Fruit fly (Drosophila melanogaster) whole organism, embryonic: Measurements from ENCODE around the gene atl.

Experiments used
- Antp ChIP-seq: fragments of 200-800 bp; sonication (Bioruptor generic); optimal IDR thresholded peaks from 3 replicates; lab custom pipeline; 2016; ENCODE audit warnings: missing biosample characterization, missing genetic modification characterization
- B-H1 ChIP-seq: fragments of 200-800 bp; sonication (Bioruptor generic); IDR thresholded peaks from 3 replicates; pipeline ENCODE4 v1.3.6; 2022; ENCODE audit warnings: missing biosample characterization, missing genetic modification characterization
- CG10543 ChIP-seq: fragments of 200-800 bp; sonication (Bioruptor generic); optimal IDR thresholded peaks from 3 replicates; lab custom pipeline; 2017; ENCODE audit warnings: missing biosample characterization, mild to moderate bottlenecking, missing genetic modification characterization, moderate library complexity
- CG11695 ChIP-seq: fragments of 200-800 bp; sonication (Bioruptor generic); IDR thresholded peaks from 3 replicates; pipeline ENCODE4 v1.3.6; 2022; ENCODE audit warnings: missing biosample characterization, missing genetic modification characterization
- CG13894 ChIP-seq: fragments of 200-800 bp; sonication (Bioruptor generic); optimal IDR thresholded peaks from 3 replicates; lab custom pipeline; 2018; ENCODE audit warnings: missing biosample characterization, mild to moderate bottlenecking, missing genetic modification characterization, moderate library complexity
- CG1603 ChIP-seq: fragments of 200-800 bp; sonication (Bioruptor generic); optimal IDR thresholded peaks from 2 replicates; lab custom pipeline; 2019; ENCODE audit warnings: missing biosample characterization, mild to moderate bottlenecking, missing genetic modification characterization, moderate library complexity
- CG17829 ChIP-seq: fragments of 200-800 bp; optimal IDR thresholded peaks from 2 replicates; lab custom pipeline; 2019; ENCODE audit warnings: missing biosample characterization, mild to moderate bottlenecking, missing genetic modification characterization, moderate library complexity
- CG1792 ChIP-seq: fragments of 200-800 bp; sonication (Bioruptor generic); optimal IDR thresholded peaks from 2 replicates; lab custom pipeline; 2016; ENCODE audit warnings: missing biosample characterization, missing genetic modification characterization
- CG30403 ChIP-seq: fragments of 200-800 bp; sonication (Bioruptor generic); optimal IDR thresholded peaks from 3 replicates; lab custom pipeline; 2016; ENCODE audit warnings: missing biosample characterization, missing genetic modification characterization
- CG42726 ChIP-seq: fragments of 200-800 bp; sonication (Bioruptor generic); IDR thresholded peaks from 2 replicates; pipeline ENCODE4 v1.3.6; 2022; ENCODE audit warnings: missing biosample characterization, missing genetic modification characterization; ENCODE audit not compliant: partially characterized antibody
- CG6765 ChIP-seq: fragments of 200-800 bp; sonication (Bioruptor generic); optimal IDR thresholded peaks from 3 replicates; lab custom pipeline; 2017; ENCODE audit warnings: missing biosample characterization, mild to moderate bottlenecking, missing genetic modification characterization
- CG8388 ChIP-seq: fragments of 200-800 bp; sonication (Bioruptor generic); optimal IDR thresholded peaks from 2 replicates; lab custom pipeline; 2019; ENCODE audit warnings: missing biosample characterization, mild to moderate bottlenecking, missing genetic modification characterization, moderate library complexity
- CG8765 ChIP-seq: fragments of 200-800 bp; sonication (Bioruptor generic); IDR thresholded peaks from 2 replicates; pipeline ENCODE4 v1.3.6; 2022; ENCODE audit warnings: missing biosample characterization, missing genetic modification characterization
- CG9876 ChIP-seq: fragments of 200-800 bp; sonication (Bioruptor generic); optimal IDR thresholded peaks from 2 replicates; lab custom pipeline; 2016; ENCODE audit warnings: missing biosample characterization, missing genetic modification characterization
- CTCF ChIP-seq: fragments of 200-800 bp; sonication (Bioruptor generic); optimal IDR thresholded peaks from 2 replicates; lab custom pipeline; 2017; ENCODE audit warnings: missing biosample characterization, mild to moderate bottlenecking, missing genetic modification characterization, moderate library complexity
- D19A ChIP-seq: fragments of 200-800 bp; optimal IDR thresholded peaks from 3 replicates; lab custom pipeline; 2019; ENCODE audit warnings: missing biosample characterization, mild to moderate bottlenecking, missing genetic modification characterization, moderate library complexity
- Deaf1 ChIP-seq: fragments of 200-800 bp; optimal IDR thresholded peaks from 3 replicates; lab custom pipeline; 2019; ENCODE audit warnings: missing biosample characterization, mild to moderate bottlenecking, missing genetic modification characterization, moderate library complexity
- Dip3 ChIP-seq: fragments of 200-800 bp; sonication (Bioruptor generic); optimal IDR thresholded peaks from 3 replicates; lab custom pipeline; 2016; ENCODE audit warnings: missing biosample characterization, missing genetic modification characterization
- Elba2 ChIP-seq: fragments of 200-800 bp; sonication (Bioruptor generic); optimal IDR thresholded peaks from 3 replicates; lab custom pipeline; 2016; ENCODE audit warnings: missing biosample characterization, missing genetic modification characterization
- Hr39 ChIP-seq: fragments of >200 bp; optimal IDR thresholded peaks from 2 replicates; lab custom pipeline; 2017
- Hr78 ChIP-seq, 2 experiments: fragments of 200-800 bp in 1 of 2; fragments of >200 bp in 1 of 2; sonication (Bioruptor generic) in 1 of 2; optimal IDR thresholded peaks; 2 replicates each; lab custom pipeline; 2017 to 2019; ENCODE audit warnings: missing biosample characterization in 2 of 2, missing genetic modification characterization in 2 of 2, mild to moderate bottlenecking in 1 of 2, moderate library complexity in 1 of 2
- MESR4 ChIP-seq: fragments of 200-800 bp; sonication (Bioruptor generic); optimal IDR thresholded peaks from 2 replicates; lab custom pipeline; 2018; ENCODE audit warnings: missing biosample characterization, mild to moderate bottlenecking, missing genetic modification characterization, moderate library complexity
- NfI ChIP-seq: fragments of 200-800 bp; sonication (Bioruptor generic); optimal IDR thresholded peaks from 3 replicates; lab custom pipeline; 2018; ENCODE audit warnings: missing biosample characterization, mild to moderate bottlenecking, missing genetic modification characterization, moderate library complexity
- Pdp1 ChIP-seq, 2 experiments: fragments of 200-800 bp; sonication (Bioruptor generic); optimal IDR thresholded peaks; 3 replicates each; lab custom pipeline; 2016; ENCODE audit warnings: missing biosample characterization in 2 of 2, missing genetic modification characterization in 2 of 2, mild to moderate bottlenecking in 1 of 2, moderate library complexity in 1 of 2
- TFAM ChIP-seq: fragments of 200-800 bp; sonication (Bioruptor generic); optimal IDR thresholded peaks from 2 replicates; lab custom pipeline; 2017; ENCODE audit warnings: missing biosample characterization, missing genetic modification characterization, inconsistent platforms
- Taf1 ChIP-seq: fragments of 200-800 bp; sonication (Bioruptor generic); IDR thresholded peaks from 2 replicates; pipeline ENCODE4 v1.3.6; 2022; ENCODE audit warnings: missing biosample characterization, missing genetic modification characterization
- Trl ChIP-seq, 3 experiments: fragments of >200 bp in 2 of 3; fragments of 200-800 bp in 1 of 3; sonication (Bioruptor generic) in 1 of 3; optimal IDR thresholded peaks; 2 replicates in 1 of 3; 3 replicates in 2 of 3; lab custom pipeline; 2016 to 2017; ENCODE audit warnings: missing biosample characterization in 1 of 3, missing genetic modification characterization in 1 of 3
- Xbp1 ChIP-seq: fragments of 200-800 bp; sonication (Bioruptor generic); optimal IDR thresholded peaks from 3 replicates; lab custom pipeline; 2016; ENCODE audit warnings: missing biosample characterization, mild to moderate bottlenecking, missing genetic modification characterization
- abd-A ChIP-seq: fragments of 200-800 bp; sonication (Bioruptor generic); optimal IDR thresholded peaks from 3 replicates; lab custom pipeline; 2019; ENCODE audit warnings: missing biosample characterization, mild to moderate bottlenecking, missing genetic modification characterization, moderate library complexity
- ase ChIP-seq: fragments of 200-800 bp; sonication (Bioruptor generic); IDR thresholded peaks from 3 replicates; pipeline ENCODE4 v1.3.6; 2022; ENCODE audit warnings: missing biosample characterization, missing genetic modification characterization
- ash1 ChIP-seq: fragments of 200-800 bp; sonication (Bioruptor generic); optimal IDR thresholded peaks from 2 replicates; lab custom pipeline; 2018; ENCODE audit warnings: missing biosample characterization, mild to moderate bottlenecking, missing genetic modification characterization
- bbx ChIP-seq: fragments of 200-800 bp; sonication (Bioruptor generic); IDR thresholded peaks from 2 replicates; pipeline ENCODE4 v1.3.6; 2022; ENCODE audit warnings: missing biosample characterization, missing genetic modification characterization; ENCODE audit not compliant: partially characterized antibody
- cas ChIP-seq: fragments of 200-800 bp; sonication (Bioruptor generic); IDR thresholded peaks from 2 replicates; pipeline ENCODE4 v1.3.6; 2022; ENCODE audit warnings: missing biosample characterization, missing genetic modification characterization
- chinmo ChIP-seq: fragments of 200-800 bp; sonication (Bioruptor generic); IDR thresholded peaks from 4 replicates; pipeline ENCODE4 v1.3.6; 2022; ENCODE audit warnings: missing biosample characterization, missing genetic modification characterization; ENCODE audit not compliant: partially characterized antibody
- chm ChIP-seq: fragments of 200-800 bp; sonication (Bioruptor generic); IDR thresholded peaks from 2 replicates; pipeline ENCODE4 v1.3.6; 2022; ENCODE audit warnings: missing biosample characterization, missing genetic modification characterization
- ci ChIP-seq: fragments of 200-800 bp; sonication (Bioruptor generic); IDR thresholded peaks from 3 replicates; pipeline ENCODE4 v1.3.6; 2022; ENCODE audit warnings: missing biosample characterization, missing genetic modification characterization
- corto ChIP-seq: fragments of 200-800 bp; sonication (Bioruptor generic); optimal IDR thresholded peaks from 2 replicates; lab custom pipeline; 2016; ENCODE audit warnings: missing biosample characterization, mild to moderate bottlenecking, missing genetic modification characterization, moderate library complexity
- inv ChIP-seq: fragments of 200-800 bp; sonication (Bioruptor generic); IDR thresholded peaks from 2 replicates; pipeline ENCODE4 v1.3.6; 2022; ENCODE audit warnings: missing biosample characterization, missing genetic modification characterization; ENCODE audit not compliant: partially characterized antibody
- kni ChIP-seq: fragments of 200-800 bp; sonication (Bioruptor generic); optimal IDR thresholded peaks from 3 replicates; lab custom pipeline; 2017; ENCODE audit warnings: mild to moderate bottlenecking, missing biosample characterization, missing genetic modification reagents, missing genetic modification characterization
- nerfin-1 ChIP-seq: fragments of 200-800 bp; sonication (Bioruptor generic); optimal IDR thresholded peaks from 3 replicates; lab custom pipeline; 2019; ENCODE audit warnings: missing biosample characterization, mild to moderate bottlenecking, missing genetic modification characterization, moderate library complexity
- pb ChIP-seq: fragments of 200-800 bp; sonication (Bioruptor generic); optimal IDR thresholded peaks from 3 replicates; lab custom pipeline; 2016; ENCODE audit warnings: missing biosample characterization, missing genetic modification characterization
- pho ChIP-seq: fragments of 200-800 bp; sonication (Bioruptor generic); optimal IDR thresholded peaks from 2 replicates; lab custom pipeline; 2016; ENCODE audit warnings: missing biosample characterization, missing genetic modification characterization
- row ChIP-seq: fragments of 200-800 bp; sonication (Bioruptor generic); IDR thresholded peaks from 3 replicates; pipeline ENCODE4 v1.3.6; 2022; ENCODE audit warnings: missing biosample characterization, missing genetic modification characterization
- run ChIP-seq: fragments of 200-800 bp; sonication (Bioruptor generic); optimal IDR thresholded peaks from 3 replicates; lab custom pipeline; 2018; ENCODE audit warnings: missing biosample characterization, mild to moderate bottlenecking, missing genetic modification characterization
- sd ChIP-seq: fragments of 200-800 bp; sonication (Bioruptor generic); optimal IDR thresholded peaks from 3 replicates; lab custom pipeline; 2018; ENCODE audit warnings: missing biosample characterization, mild to moderate bottlenecking, missing genetic modification characterization, moderate library complexity
- tap ChIP-seq: fragments of 200-800 bp; optimal IDR thresholded peaks from 3 replicates; lab custom pipeline; 2019; ENCODE audit warnings: missing biosample characterization, mild to moderate bottlenecking, missing genetic modification characterization, moderate library complexity
- tio ChIP-seq: fragments of 200-800 bp; sonication (Bioruptor generic); optimal IDR thresholded peaks from 2 replicates; lab custom pipeline; 2017; ENCODE audit warnings: missing biosample characterization, missing genetic modification characterization, inconsistent platforms
- vvl ChIP-seq: fragments of 200-800 bp; sonication (Bioruptor generic); IDR thresholded peaks from 2 replicates; pipeline ENCODE4 v1.3.6; 2022; ENCODE audit warnings: missing biosample characterization, missing genetic modification characterization

The atl gene

dm6 chr3R:24625517-24625925, at the start of gene atl, which contains the start of gene Syx18 (continued):
- TF ChIP-seq ase (GFP tag; lab: Robert Waterston, UW) (no peak), Taf1 (GFP tag; lab: Robert Waterston, UW) (no peak), Hr39 (lab: Kevin White, UChicago) (no peak), CG10543 (GFP tag; lab: Kevin White, UChicago) (peak; percentile 24), CG8765 (GFP tag; lab: Robert Waterston, UW) (no peak), abd-A (no peak), CG1792 (no peak), CTCF (GFP tag; lab: Kevin White, UChicago) (no peak), vvl (GFP tag; lab: Robert Waterston, UW) (peak; percentile 63; the same call in 1 of the 2 replicates), NfI (peak; percentile 5), pb (no peak), CG6765 (GFP tag; lab: Kevin White, UChicago) (no peak), Xbp1 (peak; percentile 71), B-H1 (no peak), pho (GFP tag; lab: Kevin White, UChicago) (no peak), row (GFP tag; lab: Robert Waterston, UW) (0 out of 3 replicates have a peak, but pooled peaks have one; percentile 9), CG11695 (GFP tag; lab: Robert Waterston, UW) (no peak), bbx (0 out of 2 replicates have a peak, but pooled peaks have one; percentile 34)

- TF ChIP-seq TFAM (GFP tag; lab: Kevin White, UChicago): no peak
- TF ChIP-seq Elba2 (GFP tag; lab: Kevin White, UChicago): no peak
- no peak for TF ChIP-seq tap (tag; lab: Kevin White, UChicago)
- TF ChIP-seq CG9876 (GFP tag; lab: Kevin White, UChicago): no peak
- no peak for TF ChIP-seq run (tag; lab: Kevin White, UChicago)
- TF ChIP-seq ase (GFP tag; lab: Robert Waterston, UW): no peak
- TF ChIP-seq Hr78 (GFP tag; optimal IDR thresholded peaks at IDR 0.05; lab: Kevin White, UChicago): no peak
- no peak for TF ChIP-seq tio (GFP tag; lab: Kevin White, UChicago)
- no peak for TF ChIP-seq inv
- TF ChIP-seq Pdp1 (GFP tag; optimal IDR thresholded peaks at IDR 0.05; lab: Kevin White, UChicago): peak in 1 of 2 experiments; percentile 29
- no peak for TF ChIP-seq MESR4 (GFP tag; lab: Kevin White, UChicago)
- TF ChIP-seq CG30403 (GFP tag; lab: Kevin White, UChicago): no peak
- TF ChIP-seq corto (GFP tag; lab: Kevin White, UChicago): peak; percentile 9
- no peak for TF ChIP-seq CG1603 (tag; lab: Kevin White, UChicago)
Observed at dm6 chr3R:24575787-24576413, 49.6 kb upstream of the atl start.

dm6 chr3R:24577355-24577754, 48.1 kb upstream of the atl start:
- TF ChIP-seq Deaf1 (tag; lab: Kevin White, UChicago): peak; percentile 83
- TF ChIP-seq sd (tag; lab: Kevin White, UChicago): peak; percentile 51
- TF ChIP-seq chm (GFP tag; lab: Robert Waterston, UW): peak; percentile 9; the same call in 1 of the 2 replicates
- TF ChIP-seq CG8388 (GFP tag; lab: Kevin White, UChicago): no peak
- TF ChIP-seq chinmo: 0 out of 4 replicates have a peak, but pooled peaks have one; percentile 46
- TF ChIP-seq Trl (optimal IDR thresholded peaks at IDR 0.05; lab: Kevin White, UChicago): peak; percentile 2 to 20
- no peak for TF ChIP-seq Trl (GFP tag; optimal IDR thresholded peaks at IDR 0.05; lab: Kevin White, UChicago)
- TF ChIP-seq CG13894 (tag; lab: Kevin White, UChicago): peak; percentile 96
- TF ChIP-seq cas (GFP tag; lab: Robert Waterston, UW): no peak
- TF ChIP-seq Antp (GFP tag; lab: Kevin White, UChicago): no peak
- TF ChIP-seq kni (GFP tag; lab: Kevin White, UChicago): no peak
- TF ChIP-seq CG17829 (tag; lab: Kevin White, UChicago): no peak
- TF ChIP-seq ash1 (GFP tag; lab: Kevin White, UChicago): peak; percentile 33
- no peak for TF ChIP-seq CG42726 (GFP tag; lab: Robert Waterston, UW)
- peak; percentile 37; the same call in 1 of the 2 replicates for TF ChIP-seq bbx
- TF ChIP-seq D19A (tag; lab: Kevin White, UChicago): no peak
- peak; percentile 6 for TF ChIP-seq Dip3 (GFP tag; lab: Kevin White, UChicago)
- TF ChIP-seq nerfin-1 (tag; lab: Kevin White, UChicago): peak; percentile 93
- TF ChIP-seq ci (GFP tag; lab: Robert Waterston, UW): peak; percentile 59; the same call in 2 of the 3 replicates
